Worm (Caenorhabditis elegans): ENCODE data around the gene F52D10.2.

Gene F52D10.2

DNA sequence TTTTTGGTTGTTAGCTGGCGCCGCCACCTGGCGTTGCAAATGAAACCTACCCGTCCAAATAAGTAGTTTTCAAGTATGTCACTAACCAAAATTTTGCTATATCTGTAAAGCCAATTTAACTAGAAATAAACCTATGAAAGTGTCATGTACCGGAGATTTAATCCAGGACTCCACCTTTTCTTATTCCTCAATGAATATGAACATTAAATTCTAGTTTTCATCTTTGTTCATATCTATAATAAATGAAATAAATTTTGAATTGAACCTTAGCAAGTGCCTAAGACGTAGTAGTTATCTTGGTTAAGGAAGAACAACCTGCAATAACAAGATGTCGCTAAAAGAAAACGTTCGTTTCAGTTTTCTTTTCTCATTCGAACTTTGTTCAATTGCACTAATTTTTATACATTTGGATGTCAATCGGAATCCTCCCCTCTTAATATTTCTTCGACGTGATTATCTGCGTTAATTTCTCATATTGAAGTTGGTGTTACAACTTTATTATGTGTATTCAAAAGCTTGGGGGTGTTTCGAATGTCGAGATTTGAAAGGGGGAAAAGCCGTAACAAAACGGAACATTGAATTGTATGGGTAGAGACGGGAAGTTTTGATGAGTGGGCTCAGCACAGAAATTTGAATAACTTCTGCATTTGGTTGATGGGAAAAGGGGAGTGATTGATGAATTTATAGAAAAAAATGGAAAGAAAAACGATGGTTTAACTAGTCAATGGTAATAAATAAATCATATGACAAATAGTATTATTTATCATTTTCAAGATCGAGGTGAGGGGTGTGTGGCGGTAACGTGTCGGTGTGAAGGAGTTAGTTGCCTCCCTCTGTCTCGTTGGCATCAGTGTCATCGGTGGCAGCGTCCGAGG, 12.0 kb upstream of the F52D10.2 start (continued):
- no peak for TF ChIP-seq F16B12.6 (tag; optimal IDR thresholded peaks at IDR 0.05)
- no peak for TF ChIP-seq ztf-11 (tag; optimal IDR thresholded peaks at IDR 0.05)
- no peak for TF ChIP-seq sptf-1 (tag; optimal IDR thresholded peaks at IDR 0.05)
- no peak for TF ChIP-seq aha-1 (tag; optimal IDR thresholded peaks at IDR 0.05)
- no peak for TF ChIP-seq unc-62 (GFP tag; optimal IDR thresholded peaks at IDR 0.05)
- no peak for TF ChIP-seq efl-3 (GFP tag; optimal IDR thresholded peaks at IDR 0.05)
- peak; percentile 60 for TF ChIP-seq nhr-71 (tag; optimal IDR thresholded peaks at IDR 0.05)
- TF ChIP-seq isw-1 (GFP tag; IDR thresholded peaks at IDR 0.05) = no peak
- TF ChIP-seq mdl-1 (tag; optimal IDR thresholded peaks at IDR 0.05) = no peak
- TF ChIP-seq elt-3 (tag; optimal IDR thresholded peaks at IDR 0.05) = no peak
- no peak for TF ChIP-seq swsn-7 (tag; optimal IDR thresholded peaks at IDR 0.05)
- no peak for TF ChIP-seq mef-2 (tag; optimal IDR thresholded peaks at IDR 0.05)
- TF ChIP-seq hlh-4 (tag; optimal IDR thresholded peaks at IDR 0.05) = no peak
- TF ChIP-seq nhr-84 (tag; optimal IDR thresholded peaks at IDR 0.05) = no peak
- TF ChIP-seq tlp-1 (tag; optimal IDR thresholded peaks at IDR 0.05) = no peak
- no peak for TF ChIP-seq ets-5 (GFP tag; IDR thresholded peaks at IDR 0.05)
- TF ChIP-seq ceh-63 (GFP tag; optimal IDR thresholded peaks at IDR 0.05) = no peak
- TF ChIP-seq egl-27 (tag; optimal IDR thresholded peaks at IDR 0.05) = no peak
- peak; percentile 58 for TF ChIP-seq snu-23 (GFP tag; optimal IDR thresholded peaks at IDR 0.05)
- TF ChIP-seq nhr-77 (tag; optimal IDR thresholded peaks at IDR 0.05) = no peak
- TF ChIP-seq nhr-90 (tag; optimal IDR thresholded peaks at IDR 0.05; ENCODE audit: poor library complexity) = peak; percentile 63
- 0 out of 2 replicates have a peak, but pooled peaks have one; percentile 27 for TF ChIP-seq ceh-88 (GFP tag; IDR thresholded peaks at IDR 0.05)
- TF ChIP-seq nhr-20 (tag; optimal IDR thresholded peaks at IDR 0.05) = peak; percentile 23
- no peak for TF ChIP-seq lir-3 (tag; optimal IDR thresholded peaks at IDR 0.05; ENCODE audit: poor library complexity)
- TF ChIP-seq elt-2 (tag; optimal IDR thresholded peaks at IDR 0.05) = peak; percentile 31
- TF ChIP-seq ceh-82 (tag; optimal IDR thresholded peaks at IDR 0.05) = no peak
- no peak for TF ChIP-seq pqm-1 (tag; optimal IDR thresholded peaks at IDR 0.05)
- no peak for TF ChIP-seq pax-3 (tag; optimal IDR thresholded peaks at IDR 0.05)
- peak; percentile 61 for TF ChIP-seq ama-1 (optimal IDR thresholded peaks at IDR 0.05)
- peak; percentile 12 for TF ChIP-seq ztf-4 (tag; optimal IDR thresholded peaks at IDR 0.05)
- TF ChIP-seq C34B4.2 (tag; optimal IDR thresholded peaks at IDR 0.05) = no peak

ce11 chrX:11600488-11601106, 9.1 kb upstream of the F52D10.2 start:
- TF ChIP-seq mep-1 (tag; optimal IDR thresholded peaks at IDR 0.05) = peak; percentile 17
- TF ChIP-seq lin-35 (GFP tag; optimal IDR thresholded peaks at IDR 0.05) = no peak
- peak; percentile 67 for TF ChIP-seq dsc-1 (tag; optimal IDR thresholded peaks at IDR 0.05)
- TF ChIP-seq fkh-4 (tag; optimal IDR thresholded peaks at IDR 0.05; ENCODE audit: borderline replicate concordance) = peak; percentile 0

- TF ChIP-seq hpl-2 (GFP tag; optimal IDR thresholded peaks at IDR 0.05) (no peak), unc-98 (GFP tag; IDR thresholded peaks at IDR 0.05) (no peak), nhr-71 (tag; optimal IDR thresholded peaks at IDR 0.05) (peak; percentile 22), lin-14 (GFP tag; optimal IDR thresholded peaks at IDR 0.05) (peak; percentile 57), elt-2 (tag; optimal IDR thresholded peaks at IDR 0.05) (no peak), alr-1 (tag; optimal IDR thresholded peaks at IDR 0.05; ENCODE audit: borderline replicate concordance) (no peak), sup-37 (GFP tag; optimal IDR thresholded peaks at IDR 0.05) (no peak), zag-1 (tag; optimal IDR thresholded peaks at IDR 0.05) (no peak), C04F5.9 (tag; optimal IDR thresholded peaks at IDR 0.05) (no peak), egl-27 (tag; optimal IDR thresholded peaks at IDR 0.05) (no peak), nhr-19 (GFP tag; conservative IDR thresholded peaks at IDR 0.05) (peak; percentile 29; the same call in 1 of the 2 replicates), pag-3 (tag; optimal IDR thresholded peaks at IDR 0.05; ENCODE audit: borderline replicate concordance, insufficient read depth) (no peak), efl-1 (optimal IDR thresholded peaks at IDR 0.05) (no peak), efl-1 (GFP tag; optimal IDR thresholded peaks at IDR 0.05 in 1 of 2) (no peak), nhr-20 (tag; optimal IDR thresholded peaks at IDR 0.05) (no peak), nhr-85 (tag) (peak; percentile 72), snu-23 (GFP tag; optimal IDR thresholded peaks at IDR 0.05) (peak; percentile 16), elt-3 (tag; optimal IDR thresholded peaks at IDR 0.05) (peak in 1 of 6 experiments; percentile 23), nhr-77 (tag; optimal IDR thresholded peaks at IDR 0.05) (no peak), blmp-1 (tag; optimal IDR thresholded peaks at IDR 0.05) (peak; percentile 6), mep-1 (tag; optimal IDR thresholded peaks at IDR 0.05) (no peak)
These were observed 7.3 kb upstream of the F52D10.2 start for ce11 chrX:11598839-11599238.
